Worm (Caenorhabditis elegans) whole organism, L4 larva: Measurements from ENCODE around the gene clec-38.

ENCODE experiments used
- F49E8.2 ChIP-seq: sonication (generic microtip); optimal IDR thresholded peaks from 2 replicates; lab custom pipeline; 2016; ENCODE audit warnings: missing compliant biosample characterization, mild to moderate bottlenecking, missing genetic modification characterization, borderline replicate concordance
- R02D3.7 ChIP-seq: fragments of 150-350 bp; sonication (generic microtip); optimal IDR thresholded peaks from 3 replicates; lab custom pipeline; 2014; ENCODE audit warnings: missing biosample characterization, missing genetic modification characterization
- Y105C5A.15 ChIP-seq: fragments of 200-800 bp; sonication (Bioruptor generic); IDR thresholded peaks from 2 replicates; pipeline ENCODE4 v1.3.6; 2022; ENCODE audit warnings: missing genetic modification characterization, missing compliant biosample characterization
- ctbp-1 ChIP-seq: fragments of 200-800 bp; sonication (Bioruptor generic); IDR thresholded peaks from 2 replicates; pipeline ENCODE4 v1.3.6; 2022; ENCODE audit warnings: missing genetic modification reagents, missing genetic modification characterization, missing compliant biosample characterization
- mdl-1 ChIP-seq, 2 experiments: fragments of 150-350 bp in 1 of 2; sonication (generic microtip) in 1 of 2; optimal IDR thresholded peaks; 2 replicates each; lab custom pipeline; 2014 to 2017; ENCODE audit warnings: missing biosample characterization in 2 of 2, missing genetic modification characterization in 2 of 2
- unc-39 ChIP-seq: sonication (generic microtip); optimal IDR thresholded peaks from 2 replicates; lab custom pipeline; 2017; ENCODE audit warnings: missing biosample characterization, missing genetic modification characterization

- TF ChIP-seq mdl-1 (tag; optimal IDR thresholded peaks at IDR 0.05; lab: Kevin White, UChicago) (no peak), F49E8.2 (tag; lab: Kevin White, UChicago) (no peak), ctbp-1 (GFP tag; lab: Robert Waterston, UW) (no peak), R02D3.7 (tag; lab: Kevin White, UChicago) (no peak), Y105C5A.15 (GFP tag; lab: Robert Waterston, UW) (no peak), unc-39 (tag; lab: Kevin White, UChicago) (no peak)
Observed at ce11 chrV:16746231-16746990, 11.0 kb upstream of the clec-38 start, which contains the start of gene gyg-2.
